Worm (Caenorhabditis elegans) whole organism, L4/young adult: Measurements from ENCODE around the gene C44C10.11.

Experiments used
- W03F9.2 ChIP-seq: fragments of 150-350 bp; optimal IDR thresholded peaks from 2 replicates; lab custom pipeline; 2014; ENCODE audit warnings: missing biosample characterization, missing genetic modification characterization
- dao-5 ChIP-seq: sonication (generic microtip); optimal IDR thresholded peaks from 2 replicates; lab custom pipeline; 2016; ENCODE audit warnings: missing genotype, missing genetic modification characterization, moderate library complexity, missing compliant biosample characterization
- him-1 ChIP-seq: sonication (generic microtip); optimal IDR thresholded peaks from 2 replicates; lab custom pipeline; 2016; ENCODE audit warnings: missing genotype, missing genetic modification reagents, missing genetic modification characterization, missing compliant biosample characterization

DNA sequence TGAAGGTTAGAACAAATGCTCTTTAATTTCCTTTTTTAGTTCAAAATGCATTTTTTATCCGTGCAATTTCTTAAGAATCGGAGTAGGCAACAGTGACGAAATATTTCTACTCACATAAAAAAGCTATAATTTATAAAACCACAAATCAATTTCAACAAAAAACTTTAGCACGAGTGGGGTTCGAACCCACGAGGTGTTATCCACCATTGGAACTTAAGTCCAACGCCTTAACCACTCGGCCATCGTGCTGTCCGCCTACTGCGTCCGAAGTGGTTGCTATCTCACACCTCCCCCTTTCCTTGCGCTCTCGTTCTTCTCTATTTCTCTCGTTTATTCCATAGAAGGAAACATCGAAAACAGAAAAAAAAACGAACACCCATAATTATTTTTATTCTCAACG, 47.5 kb upstream of the C44C10.11 start:
- TF ChIP-seq dao-5 = peak; percentile 86
- TF ChIP-seq him-1 (tag; lab: Kevin White, UChicago) = peak; percentile 90
- TF ChIP-seq W03F9.2 (tag; lab: Kevin White, UChicago) = peak; percentile 48
